Fruit fly (Drosophila melanogaster) whole organism: ENCODE data around the gene ppk27.

Experiments used
- CG8478 ChIP-seq: fragments of >200 bp; optimal IDR thresholded peaks from 2 replicates; lab custom pipeline; 2018; ENCODE audit warnings: inconsistent platforms
- Dll ChIP-seq: fragments of >200 bp; optimal IDR thresholded peaks from 2 replicates; lab custom pipeline; 2017
- psq ChIP-seq: fragments of >200 bp; optimal IDR thresholded peaks from 2 replicates; lab custom pipeline; 2017
- usp ChIP-seq: fragments of >200 bp; optimal IDR thresholded peaks from 2 replicates; lab custom pipeline; 2017; ENCODE audit warnings: missing biosample characterization, missing genetic modification characterization, mixed read lengths

dm6 chr3L:3769157-3769556 lies 14.2 kb upstream of the ppk27 start:
- no peak for TF ChIP-seq Dll
- TF ChIP-seq CG8478, result no peak
- no peak for TF ChIP-seq psq (lab: Kevin White, UChicago)
- TF ChIP-seq usp (GFP tag; lab: Kevin White, UChicago), result no peak
